Worm (Caenorhabditis elegans) whole organism, early embryonic: ENCODE data around the gene twk-5.

Source experiments
- B0310.2 ChIP-seq: sonication (generic microtip); optimal IDR thresholded peaks from 2 replicates; lab custom pipeline; 2016; ENCODE audit warnings: mild to moderate bottlenecking, missing genetic modification characterization, missing compliant biosample characterization
- F13C5.2 ChIP-seq: sonication (generic microtip); optimal IDR thresholded peaks from 2 replicates; lab custom pipeline; 2017; ENCODE audit warnings: mild to moderate bottlenecking, missing genetic modification characterization, inconsistent platforms, missing compliant biosample characterization
- aly-1 ChIP-seq: sonication (generic microtip); optimal IDR thresholded peaks from 2 replicates; lab custom pipeline; 2016; ENCODE audit warnings: missing genetic modification characterization, missing compliant biosample characterization
- ama-1 ChIP-seq: fragments of 150-350 bp; optimal IDR thresholded peaks from 2 replicates; lab custom pipeline; 2014
- ceh-13 ChIP-seq: fragments of 200-800 bp; sonication (Bioruptor generic); optimal IDR thresholded peaks from 2 replicates; lab custom pipeline; 2018; ENCODE audit warnings: mild to moderate bottlenecking, missing genetic modification characterization, missing compliant biosample characterization
- ceh-36 ChIP-seq: sonication (generic microtip); optimal IDR thresholded peaks from 2 replicates; lab custom pipeline; 2016; ENCODE audit warnings: missing genetic modification characterization, inconsistent platforms, missing compliant biosample characterization
- ets-7 ChIP-seq: sonication (generic microtip); optimal IDR thresholded peaks from 2 replicates; lab custom pipeline; 2016; ENCODE audit warnings: missing genotype, missing genetic modification characterization, missing compliant biosample characterization
- flt-1 ChIP-seq: fragments of 200-800 bp; sonication (Bioruptor generic); IDR thresholded peaks from 2 replicates; pipeline ENCODE4 v1.3.6; 2022; ENCODE audit warnings: missing genetic modification characterization, missing compliant biosample characterization
- hmbx-1 ChIP-seq: sonication (generic microtip); optimal IDR thresholded peaks from 2 replicates; lab custom pipeline; 2016; ENCODE audit warnings: mild to moderate bottlenecking, missing genetic modification characterization, missing compliant biosample characterization
- hmg-4 ChIP-seq: fragments of 200-800 bp; sonication (Bioruptor generic); optimal IDR thresholded peaks from 2 replicates; lab custom pipeline; 2018; ENCODE audit warnings: mild to moderate bottlenecking, missing genetic modification characterization, missing compliant biosample characterization
- hnd-1 ChIP-seq: sonication (generic microtip); optimal IDR thresholded peaks from 2 replicates; lab custom pipeline; 2016; ENCODE audit warnings: missing genetic modification characterization, missing compliant biosample characterization
- pes-1 ChIP-seq: fragments of 200-800 bp; sonication (Bioruptor generic); IDR thresholded peaks from 2 replicates; pipeline ENCODE4 v1.3.6; 2022; ENCODE audit warnings: missing genetic modification reagents, missing genetic modification characterization, missing compliant biosample characterization
- scrt-1 ChIP-seq: fragments of 200-800 bp; sonication (Bioruptor generic); IDR thresholded peaks from 2 replicates; pipeline ENCODE4 v1.3.6; 2022; ENCODE audit warnings: missing genetic modification characterization, missing compliant biosample characterization
- sea-1 ChIP-seq: fragments of 200-800 bp; sonication (Bioruptor generic); conservative IDR thresholded peaks from 2 replicates; pipeline ENCODE4 v1.3.6; 2022; ENCODE audit warnings: missing genetic modification characterization, missing compliant biosample characterization
- tbx-11 ChIP-seq: fragments of 200-800 bp; sonication (Bioruptor generic); IDR thresholded peaks from 2 replicates; pipeline ENCODE4 v1.3.6; 2022; ENCODE audit warnings: missing genetic modification characterization, missing compliant biosample characterization
- tbx-37 ChIP-seq: fragments of 200-800 bp; sonication (Bioruptor generic); conservative IDR thresholded peaks from 2 replicates; pipeline ENCODE4 v1.3.6; 2022; ENCODE audit warnings: missing genetic modification reagents, missing genetic modification characterization, missing compliant biosample characterization
- tra-4 ChIP-seq: sonication (generic microtip); optimal IDR thresholded peaks from 2 replicates; lab custom pipeline; 2017; ENCODE audit warnings: missing genetic modification characterization, missing compliant biosample characterization

Gene twk-5

DNA sequence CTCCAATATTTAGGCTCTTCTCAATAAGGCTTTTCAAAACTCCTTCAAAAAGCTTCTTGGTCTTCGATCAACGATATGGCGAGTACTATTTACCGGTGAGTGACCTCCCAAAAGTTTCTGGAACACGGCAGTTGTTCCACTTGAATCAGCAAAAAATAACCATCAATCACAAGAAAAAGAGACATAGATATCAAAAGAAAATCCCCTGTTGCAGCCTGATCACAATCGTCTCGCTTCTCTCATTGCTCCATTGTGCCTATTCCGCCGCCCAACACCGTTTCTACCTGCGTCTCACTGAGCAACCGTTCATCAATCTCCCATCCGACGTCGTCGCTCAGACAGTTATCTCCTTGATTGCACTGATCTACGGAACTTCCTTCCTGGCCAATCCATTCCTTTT lies 11.7 kb upstream of the twk-5 start, which contains the start of gene emc-5:
Gene emc-5 (plus strand): TSS at position 14 of the 400 bp plus-strand sequence.
- no peak for TF ChIP-seq scrt-1 (GFP tag; lab: Robert Waterston, UW)
- no peak for TF ChIP-seq tbx-11 (GFP tag; lab: Robert Waterston, UW)
- TF ChIP-seq tbx-37: no peak
- no peak for TF ChIP-seq flt-1 (GFP tag; lab: Robert Waterston, UW)
- no peak for TF ChIP-seq F13C5.2
- no peak for TF ChIP-seq pes-1
- TF ChIP-seq ets-7 (tag; lab: Kevin White, UChicago): no peak
- TF ChIP-seq hmg-4 (GFP tag; lab: Kevin White, UChicago): no peak
- TF ChIP-seq hnd-1 (tag; lab: Kevin White, UChicago): no peak
- no peak for TF ChIP-seq ama-1 (lab: Kevin White, UChicago)
- TF ChIP-seq ceh-36 (tag; lab: Kevin White, UChicago): no peak
- no peak for TF ChIP-seq tra-4 (tag; lab: Kevin White, UChicago)
- no peak for TF ChIP-seq sea-1
- TF ChIP-seq hmbx-1 (tag; lab: Kevin White, UChicago): no peak
- no peak for TF ChIP-seq B0310.2 (tag; lab: Kevin White, UChicago)
- TF ChIP-seq aly-1 (tag; lab: Kevin White, UChicago): no peak
- no peak for TF ChIP-seq ceh-13 (GFP tag; lab: Kevin White, UChicago)

DNA sequence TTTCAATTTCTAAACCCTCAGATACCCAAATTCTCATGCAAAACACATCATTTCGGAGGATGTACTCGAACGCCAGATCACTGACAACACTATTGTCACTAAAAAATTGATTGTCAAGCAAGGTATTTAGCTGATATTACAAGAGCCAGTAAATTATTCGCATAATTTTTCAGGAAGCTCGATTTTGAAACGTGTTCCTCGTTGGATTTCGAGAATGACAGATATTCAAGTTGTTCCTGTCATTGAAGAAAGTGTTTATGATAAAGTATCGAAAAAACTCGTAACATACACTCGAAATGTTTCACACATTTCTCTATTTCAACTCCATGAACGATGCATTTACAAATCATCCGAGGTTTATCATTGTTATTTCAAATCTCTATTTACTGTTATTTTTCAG lies 10.7 kb upstream of the twk-5 start:
- TF ChIP-seq tbx-37: no peak
- TF ChIP-seq pes-1: no peak
- TF ChIP-seq scrt-1 (GFP tag; lab: Robert Waterston, UW): no peak
- no peak for TF ChIP-seq tbx-11 (GFP tag; lab: Robert Waterston, UW)
- TF ChIP-seq sea-1: no peak
- TF ChIP-seq ceh-36 (tag; lab: Kevin White, UChicago): no peak
- no peak for TF ChIP-seq ama-1 (lab: Kevin White, UChicago)
- no peak for TF ChIP-seq hmg-4 (GFP tag; lab: Kevin White, UChicago)
- no peak for TF ChIP-seq B0310.2 (tag; lab: Kevin White, UChicago)
- no peak for TF ChIP-seq aly-1 (tag; lab: Kevin White, UChicago)
- TF ChIP-seq ceh-13 (GFP tag; lab: Kevin White, UChicago): no peak
- TF ChIP-seq flt-1 (GFP tag; lab: Robert Waterston, UW): no peak
- TF ChIP-seq ets-7 (tag; lab: Kevin White, UChicago): no peak
- TF ChIP-seq F13C5.2: no peak
- no peak for TF ChIP-seq hmbx-1 (tag; lab: Kevin White, UChicago)

DNA sequence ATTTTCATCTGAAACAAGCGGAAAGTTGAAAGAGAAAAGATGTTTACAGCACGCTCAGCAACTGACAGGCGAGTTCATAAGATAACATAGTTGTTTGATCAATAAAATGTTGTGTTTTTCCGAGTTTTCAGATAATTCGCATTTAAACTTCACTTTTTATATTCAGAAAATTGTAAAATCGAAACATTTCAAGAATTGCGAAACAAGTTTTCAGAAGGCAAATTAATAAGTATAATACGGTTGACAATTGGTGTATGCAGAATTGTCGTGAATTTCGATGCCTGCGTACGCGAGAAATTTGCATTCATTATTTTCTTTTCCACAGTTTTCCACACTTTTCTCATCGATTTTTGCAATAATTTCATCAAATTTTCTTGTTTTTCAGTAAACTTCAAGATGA lies 10.2 kb upstream of the twk-5 start, which contains the start of the genes ooc-3 and B0334.4:
Gene ooc-3 (minus strand): TSS at position 15 of the 400 bp plus-strand sequence.
Gene B0334.4 (plus strand): TSS at position 386 of the 400 bp plus-strand sequence.
- TF ChIP-seq sea-1 (no peak), tbx-37 (no peak), F13C5.2 (no peak), hmg-4 (GFP tag; lab: Kevin White, UChicago) (no peak), pes-1 (no peak), tra-4 (tag; lab: Kevin White, UChicago) (no peak), hnd-1 (tag; lab: Kevin White, UChicago) (no peak)

DNA sequence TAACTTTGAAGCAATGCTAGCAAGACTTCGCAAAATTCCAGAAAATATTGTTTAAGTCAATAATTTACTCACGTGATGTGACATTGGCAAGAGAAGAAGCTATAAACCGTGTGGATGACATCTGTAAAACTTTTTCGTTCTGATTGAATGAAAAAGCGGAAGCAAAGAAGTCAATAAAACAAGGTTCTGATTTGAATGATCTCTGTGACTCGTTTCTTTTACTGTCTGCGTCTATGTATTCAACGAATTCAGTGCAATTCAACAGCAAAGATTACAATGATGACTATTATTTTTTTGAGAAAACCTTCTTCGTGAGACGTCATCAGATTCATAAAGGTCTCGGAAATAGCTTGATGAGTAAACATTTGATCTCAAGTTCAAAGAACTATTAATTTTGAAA lies 7.7 kb upstream of the twk-5 start, which contains the start of gene hacl-1:
Gene hacl-1 (minus strand): TSS at position 121 of the 400 bp plus-strand sequence.
- TF ChIP-seq ceh-13 (GFP tag; lab: Kevin White, UChicago): no peak
- no peak for TF ChIP-seq pes-1
- TF ChIP-seq ceh-36 (tag; lab: Kevin White, UChicago): no peak
- TF ChIP-seq scrt-1 (GFP tag; lab: Robert Waterston, UW): no peak
- TF ChIP-seq B0310.2 (tag; lab: Kevin White, UChicago): no peak
- TF ChIP-seq aly-1 (tag; lab: Kevin White, UChicago): no peak
- TF ChIP-seq hnd-1 (tag; lab: Kevin White, UChicago): no peak
- no peak for TF ChIP-seq tbx-11 (GFP tag; lab: Robert Waterston, UW)
- TF ChIP-seq ets-7 (tag; lab: Kevin White, UChicago): no peak
- TF ChIP-seq tra-4 (tag; lab: Kevin White, UChicago): no peak
- TF ChIP-seq F13C5.2: no peak
- TF ChIP-seq hmg-4 (GFP tag; lab: Kevin White, UChicago): no peak
- TF ChIP-seq tbx-37: no peak
- no peak for TF ChIP-seq flt-1 (GFP tag; lab: Robert Waterston, UW)

DNA sequence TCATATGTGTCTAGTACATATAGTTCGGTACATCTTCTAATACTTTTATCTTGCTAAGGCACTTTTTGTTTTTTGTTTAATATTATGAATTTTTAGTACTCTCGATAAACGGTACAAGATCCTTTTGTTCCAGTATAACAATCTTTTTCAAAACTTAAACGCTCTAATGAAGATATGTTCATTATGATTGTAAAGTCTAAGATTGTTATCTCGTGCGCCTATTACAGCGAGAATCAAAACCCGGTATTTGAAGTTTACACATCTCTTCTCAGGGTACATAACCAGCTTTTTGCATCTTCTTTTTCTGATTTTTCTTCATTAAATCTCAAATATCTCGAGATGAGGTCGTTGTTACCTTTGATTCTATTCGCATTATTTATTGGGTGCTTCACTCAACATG lies 2.9 kb upstream of the twk-5 start, which contains the start of gene B0334.13:
Gene B0334.13 (plus strand): TSS at position 301 of the 400 bp plus-strand sequence.
- TF ChIP-seq ets-7 (tag; lab: Kevin White, UChicago) (no peak), ama-1 (lab: Kevin White, UChicago) (no peak), tbx-11 (GFP tag; lab: Robert Waterston, UW) (no peak), hnd-1 (tag; lab: Kevin White, UChicago) (no peak), aly-1 (tag; lab: Kevin White, UChicago) (no peak), flt-1 (GFP tag; lab: Robert Waterston, UW) (no peak), sea-1 (no peak), F13C5.2 (no peak), hmg-4 (GFP tag; lab: Kevin White, UChicago) (no peak), tbx-37 (no peak), hmbx-1 (tag; lab: Kevin White, UChicago) (no peak), pes-1 (no peak), ceh-13 (GFP tag; lab: Kevin White, UChicago) (no peak), tra-4 (tag; lab: Kevin White, UChicago) (no peak), B0310.2 (tag; lab: Kevin White, UChicago) (no peak)

DNA sequence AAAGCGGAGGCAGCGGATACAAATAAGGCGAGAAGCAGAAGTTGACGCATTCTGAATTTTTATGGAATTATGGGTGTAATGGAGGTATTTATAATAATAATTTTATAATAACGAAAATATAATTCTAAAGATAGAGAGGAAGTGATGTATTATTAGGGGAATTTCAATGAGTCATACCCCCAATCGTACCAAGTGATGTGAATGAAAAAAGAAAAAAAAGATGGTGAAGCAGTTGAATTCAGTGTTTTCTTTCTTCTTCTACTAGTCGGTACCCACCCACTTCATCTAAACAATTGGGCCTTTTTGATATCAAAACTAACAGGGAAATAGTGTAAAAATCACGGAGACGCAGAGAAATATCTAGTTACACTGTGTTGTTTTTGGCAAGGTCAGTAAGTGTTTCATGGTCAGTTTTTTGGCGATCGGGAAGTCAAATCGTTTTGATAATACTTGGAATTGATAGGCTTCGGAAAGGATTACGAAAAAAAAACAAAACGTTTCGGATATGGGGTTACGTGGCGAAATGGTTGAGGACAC lies 1.7 kb upstream of the twk-5 start, which contains the start of gene ttr-18:
Gene ttr-18 (minus strand): TSS at position 51 of the 537 bp plus-strand sequence.
- TF ChIP-seq B0310.2 (tag; lab: Kevin White, UChicago): no peak
- no peak for TF ChIP-seq hmg-4 (GFP tag; lab: Kevin White, UChicago)
- TF ChIP-seq ceh-36 (tag; lab: Kevin White, UChicago): no peak
- TF ChIP-seq ama-1 (lab: Kevin White, UChicago): no peak
- no peak for TF ChIP-seq tbx-37
- no peak for TF ChIP-seq scrt-1 (GFP tag; lab: Robert Waterston, UW)
- no peak for TF ChIP-seq sea-1
- no peak for TF ChIP-seq flt-1 (GFP tag; lab: Robert Waterston, UW)
- TF ChIP-seq F13C5.2: no peak
- no peak for TF ChIP-seq aly-1 (tag; lab: Kevin White, UChicago)
- no peak for TF ChIP-seq ceh-13 (GFP tag; lab: Kevin White, UChicago)
- no peak for TF ChIP-seq hmbx-1 (tag; lab: Kevin White, UChicago)
- no peak for TF ChIP-seq hnd-1 (tag; lab: Kevin White, UChicago)
- TF ChIP-seq ets-7 (tag; lab: Kevin White, UChicago): no peak
- TF ChIP-seq tra-4 (tag; lab: Kevin White, UChicago): no peak
- no peak for TF ChIP-seq pes-1
- no peak for TF ChIP-seq tbx-11 (GFP tag; lab: Robert Waterston, UW)
